Fruit fly (Drosophila melanogaster): ENCODE data around the gene Ube4A.

The Ube4A gene

dm6 chr2L:6683992-6684882, 25.9 kb downstream of the Ube4A start, which contains the start of gene Nhe3 (continued):
- TF ChIP-seq ro (GFP tag; IDR thresholded peaks at IDR 0.05) (peak; percentile 67; the same call in 1 of the 2 replicates), prd (optimal IDR thresholded peaks at IDR 0.05) (no peak), prd (GFP tag; IDR thresholded peaks at IDR 0.05) (peak; percentile 90), CG4404 (GFP tag; IDR thresholded peaks at IDR 0.05) (peak; percentile 76), CG12219 (GFP tag; optimal IDR thresholded peaks at IDR 0.05) (peak; percentile 41), Nf-YA (GFP tag; IDR thresholded peaks at IDR 0.05) (no peak), disco-r (GFP tag; optimal IDR thresholded peaks at IDR 0.05) (peak; percentile 63), Meics (GFP tag; optimal IDR thresholded peaks at IDR 0.05) (peak; percentile 77), CG4820 (GFP tag; optimal IDR thresholded peaks at IDR 0.05) (peak; percentile 75), CG10267 (tag; optimal IDR thresholded peaks at IDR 0.05) (peak; percentile 72), HLH54F (GFP tag; optimal IDR thresholded peaks at IDR 0.05) (peak; percentile 85), ftz-f1 (GFP tag; optimal IDR thresholded peaks at IDR 0.05) (no peak), CG8478 (optimal IDR thresholded peaks at IDR 0.05) (no peak), CG7372 (GFP tag; IDR thresholded peaks at IDR 0.05) (peak; percentile 74), tx (GFP tag; optimal IDR thresholded peaks at IDR 0.05) (peak; percentile 85), da (GFP tag; optimal IDR thresholded peaks at IDR 0.05) (no peak), Fer1 (GFP tag; optimal IDR thresholded peaks at IDR 0.05) (peak; percentile 78), CG11398 (GFP tag; optimal IDR thresholded peaks at IDR 0.05) (peak; percentile 28), HHEX (GFP tag; optimal IDR thresholded peaks at IDR 0.05) (peak; percentile 61), CG7928 (GFP tag; optimal IDR thresholded peaks at IDR 0.05) (peak; percentile 46), CG6272 (GFP tag; IDR thresholded peaks at IDR 0.05) (peak; percentile 83), ham (GFP tag; IDR thresholded peaks at IDR 0.05) (0 out of 2 replicates have a peak, but pooled peaks have one; percentile 47), CG13296 (GFP tag; optimal IDR thresholded peaks at IDR 0.05) (peak; percentile 79), CG13894 (tag; optimal IDR thresholded peaks at IDR 0.05) (no peak), Sry-β (GFP tag; optimal IDR thresholded peaks at IDR 0.05) (no peak), hkb (optimal IDR thresholded peaks at IDR 0.05) (peak; percentile 34), hkb (GFP tag; IDR thresholded peaks at IDR 0.05) (peak; percentile 82), CG10274 (GFP tag; optimal IDR thresholded peaks at IDR 0.05) (peak; percentile 36), Doc2 (GFP tag; IDR thresholded peaks at IDR 0.05) (no peak), sisA (GFP tag; IDR thresholded peaks at IDR 0.05) (peak; percentile 84), mam (GFP tag; optimal IDR thresholded peaks at IDR 0.05) (peak; percentile 87), CG18764 (GFP tag; optimal IDR thresholded peaks at IDR 0.05) (peak; percentile 61), Fer2 (tag; optimal IDR thresholded peaks at IDR 0.05) (peak; percentile 41), tin (GFP tag; optimal IDR thresholded peaks at IDR 0.05) (peak; percentile 89), yki (optimal IDR thresholded peaks at IDR 0.05) (no peak), ATbp (GFP tag; optimal IDR thresholded peaks at IDR 0.05) (peak; percentile 74), CG30431 (GFP tag; optimal IDR thresholded peaks at IDR 0.05) (peak; percentile 70), CG2202 (tag; optimal IDR thresholded peaks at IDR 0.05) (peak; percentile 36), CG10654 (GFP tag; optimal IDR thresholded peaks at IDR 0.05) (peak; percentile 81), CG3163 (GFP tag; optimal IDR thresholded peaks at IDR 0.05) (peak; percentile 44), CG16813 (GFP tag; IDR thresholded peaks at IDR 0.05; ENCODE audit: partially characterized antibody) (peak; percentile 59; the same call in 1 of the 3 replicates), Doc3 (GFP tag; IDR thresholded peaks at IDR 0.05; ENCODE audit: partially characterized antibody) (no peak; the same call in 2 of the 3 replicates), CG11696 (GFP tag; IDR thresholded peaks at IDR 0.05) (0 out of 2 replicates have a peak, but pooled peaks have one; percentile 30), gsb-n (tag; optimal IDR thresholded peaks at IDR 0.05) (peak; percentile 69), CG1233 (GFP tag; optimal IDR thresholded peaks at IDR 0.05) (peak; percentile 73), zfh2 (GFP tag; optimal IDR thresholded peaks at IDR 0.05) (peak; percentile 84), CG12071 (GFP tag; optimal IDR thresholded peaks at IDR 0.05) (peak; percentile 9), Hmx (GFP tag; optimal IDR thresholded peaks at IDR 0.05) (peak; percentile 69), sob (GFP tag; IDR thresholded peaks at IDR 0.05) (peak; percentile 90), NC2β (GFP tag; optimal IDR thresholded peaks at IDR 0.05) (peak; percentile 65), H15 (GFP tag; IDR thresholded peaks at IDR 0.05) (peak; percentile 82)
